Fruit fly (Drosophila melanogaster): Measurements from ENCODE around the gene Eig71Ee.
A peak's percentile ranks its signal among the peaks of the same experiment; 100 is the strongest.

Eig71Ee gene

dm6 chr3L:15690711-15691591 is 35.1 kb upstream of the Eig71Ee start (continued):
- TF ChIP-seq Fer3 (tag; optimal IDR thresholded peaks at IDR 0.05) (peak; percentile 50), CG10654 (GFP tag; optimal IDR thresholded peaks at IDR 0.05) (peak; percentile 24), CG6654 (GFP tag; optimal IDR thresholded peaks at IDR 0.05) (peak; percentile 19), CG6254 (GFP tag; optimal IDR thresholded peaks at IDR 0.05) (peak; percentile 63), CG15269 (tag; optimal IDR thresholded peaks at IDR 0.05) (peak; percentile 20), CG1792 (GFP tag; optimal IDR thresholded peaks at IDR 0.05) (peak; percentile 56), CG1603 (tag; optimal IDR thresholded peaks at IDR 0.05) (peak; percentile 56), CG10321 (GFP tag; IDR thresholded peaks at IDR 0.05) (no peak), CG6689 (GFP tag; IDR thresholded peaks at IDR 0.05) (0 out of 2 replicates have a peak, but pooled peaks have one; percentile 10), Sox100B (GFP tag; optimal IDR thresholded peaks at IDR 0.05) (peak; percentile 66), PHDP (tag; optimal IDR thresholded peaks at IDR 0.05) (peak; percentile 54), odd (GFP tag; optimal IDR thresholded peaks at IDR 0.05) (peak; percentile 31), tll (GFP tag; optimal IDR thresholded peaks at IDR 0.05) (peak in 1 of 2 experiments; percentile 47), CG8924 (tag; optimal IDR thresholded peaks at IDR 0.05) (peak; percentile 73), CG12155 (GFP tag; optimal IDR thresholded peaks at IDR 0.05) (no peak), Hmr (GFP tag; optimal IDR thresholded peaks at IDR 0.05) (peak; percentile 52), CG9727 (GFP tag; optimal IDR thresholded peaks at IDR 0.05) (peak; percentile 24), Vsx1 (GFP tag; optimal IDR thresholded peaks at IDR 0.05) (peak; percentile 28), CG13424 (tag; optimal IDR thresholded peaks at IDR 0.05) (peak; percentile 40), CG18262 (tag; optimal IDR thresholded peaks at IDR 0.05) (peak; percentile 71), bcd (GFP tag; optimal IDR thresholded peaks at IDR 0.05) (peak; percentile 37), pho (GFP tag; optimal IDR thresholded peaks at IDR 0.05) (no peak), nau (GFP tag; optimal IDR thresholded peaks at IDR 0.05) (peak; percentile 12), z (GFP tag; IDR thresholded peaks at IDR 0.05) (peak; percentile 52; the same call in 2 of the 3 replicates), CG10959 (GFP tag; IDR thresholded peaks at IDR 0.05) (peak; percentile 56; the same call in 1 of the 2 replicates), CG15601 (tag; optimal IDR thresholded peaks at IDR 0.05) (peak; percentile 6), CG32532 (GFP tag; IDR thresholded peaks at IDR 0.05) (no peak), Dek (tag; optimal IDR thresholded peaks at IDR 0.05) (peak; percentile 3), NK7.1 (GFP tag; optimal IDR thresholded peaks at IDR 0.05) (peak; percentile 41), dmrt99B (tag; optimal IDR thresholded peaks at IDR 0.05) (peak; percentile 61), B-H2 (GFP tag; optimal IDR thresholded peaks at IDR 0.05) (no peak), CG30020 (tag; optimal IDR thresholded peaks at IDR 0.05) (peak; percentile 67), Oli (tag; optimal IDR thresholded peaks at IDR 0.05) (peak; percentile 33), CG2120 (GFP tag; optimal IDR thresholded peaks at IDR 0.05) (peak; percentile 0), tap (tag; optimal IDR thresholded peaks at IDR 0.05) (peak; percentile 73), CG6791 (GFP tag; IDR thresholded peaks at IDR 0.05; ENCODE audit: partially characterized antibody) (no peak), gem (tag; optimal IDR thresholded peaks at IDR 0.05) (peak; percentile 83), CG3995 (GFP tag; optimal IDR thresholded peaks at IDR 0.05) (no peak), Nf-YA (GFP tag; IDR thresholded peaks at IDR 0.05) (no peak; the same call in 1 of the 2 replicates), sc (optimal IDR thresholded peaks at IDR 0.05) (no peak), sc (GFP tag; optimal IDR thresholded peaks at IDR 0.05) (no peak), CG16779 (GFP tag; IDR thresholded peaks at IDR 0.05) (no peak)
